Worm (Caenorhabditis elegans) whole organism, late embryonic: ENCODE measurements around the gene D2007.2.

Source experiments
- C38D4.7 ChIP-seq: fragments of 200-800 bp; sonication (Bioruptor generic); optimal IDR thresholded peaks from 2 replicates; lab custom pipeline; 2018; ENCODE audit warnings: mild to moderate bottlenecking, missing genetic modification characterization, moderate library complexity, missing compliant biosample characterization
- K09A11.1 ChIP-seq: sonication (generic microtip); optimal IDR thresholded peaks from 2 replicates; lab custom pipeline; 2017; ENCODE audit warnings: antibody characterized with exemption, mild to moderate bottlenecking, missing genetic modification characterization, missing compliant biosample characterization; ENCODE audit not compliant: insufficient read depth
- T23F11.4 ChIP-seq: fragments of 200-800 bp; sonication (Bioruptor generic); optimal IDR thresholded peaks from 2 replicates; lab custom pipeline; 2018; ENCODE audit warnings: mild to moderate bottlenecking, missing genetic modification characterization, missing compliant biosample characterization
- ama-1 ChIP-seq: fragments of 150-350 bp; optimal IDR thresholded peaks from 2 replicates; lab custom pipeline; 2014
- ceh-14 ChIP-seq: sonication (generic microtip); optimal IDR thresholded peaks from 2 replicates; lab custom pipeline; 2016; ENCODE audit warnings: missing genotype, missing genetic modification characterization, missing compliant biosample characterization
- ceh-18 ChIP-seq: sonication (generic microtip); optimal IDR thresholded peaks from 2 replicates; lab custom pipeline; 2016; ENCODE audit warnings: missing genetic modification characterization, missing compliant biosample characterization
- ceh-22 ChIP-seq: sonication (generic microtip); optimal IDR thresholded peaks from 2 replicates; lab custom pipeline; 2017; ENCODE audit warnings: missing biosample characterization, missing genetic modification characterization
- ceh-24 ChIP-seq: sonication (generic microtip); optimal IDR thresholded peaks from 2 replicates; lab custom pipeline; 2016; ENCODE audit warnings: mild to moderate bottlenecking, missing genetic modification characterization, missing compliant biosample characterization
- ceh-34 ChIP-seq: sonication (generic microtip); optimal IDR thresholded peaks from 2 replicates; lab custom pipeline; 2016; ENCODE audit warnings: mild to moderate bottlenecking, missing genetic modification characterization, missing compliant biosample characterization
- dve-1 ChIP-seq: sonication (generic microtip); optimal IDR thresholded peaks from 2 replicates; lab custom pipeline; 2017; ENCODE audit warnings: antibody characterized with exemption, mild to moderate bottlenecking, missing genetic modification characterization, missing compliant biosample characterization
- fax-1 ChIP-seq: sonication (generic microtip); optimal IDR thresholded peaks from 2 replicates; lab custom pipeline; 2016; ENCODE audit warnings: missing genotype, missing genetic modification characterization, missing compliant biosample characterization
- fkh-6 ChIP-seq: sonication (generic microtip); optimal IDR thresholded peaks from 2 replicates; lab custom pipeline; 2016; ENCODE audit warnings: missing genetic modification characterization, missing compliant biosample characterization
- gmeb-2 ChIP-seq: sonication (generic microtip); optimal IDR thresholded peaks from 2 replicates; lab custom pipeline; 2016; ENCODE audit warnings: missing genetic modification characterization, inconsistent platforms, missing compliant biosample characterization
- hlh-13 ChIP-seq: fragments of 200-800 bp; sonication (Bioruptor generic); optimal IDR thresholded peaks from 2 replicates; lab custom pipeline; 2018; ENCODE audit warnings: mild to moderate bottlenecking, missing genetic modification characterization, missing compliant biosample characterization
- hlh-30 ChIP-seq: sonication (generic microtip); optimal IDR thresholded peaks from 2 replicates; lab custom pipeline; 2017; ENCODE audit warnings: antibody characterized with exemption, missing genetic modification characterization, missing compliant biosample characterization; ENCODE audit not compliant: insufficient read depth
- hlh-8 ChIP-seq: sonication (generic microtip); optimal IDR thresholded peaks from 2 replicates; lab custom pipeline; 2016; ENCODE audit warnings: missing genotype, missing genetic modification characterization, missing compliant biosample characterization
- lim-6 ChIP-seq: sonication (generic microtip); optimal IDR thresholded peaks from 2 replicates; lab custom pipeline; 2016; ENCODE audit warnings: missing genetic modification characterization, missing compliant biosample characterization
- lin-11 ChIP-seq: fragments of 200-800 bp; sonication (Bioruptor generic); optimal IDR thresholded peaks from 2 replicates; lab custom pipeline; 2018; ENCODE audit warnings: mild to moderate bottlenecking, missing genetic modification characterization, missing compliant biosample characterization
- madf-2 ChIP-seq: sonication (generic microtip); optimal IDR thresholded peaks from 2 replicates; lab custom pipeline; 2017; ENCODE audit warnings: missing genetic modification characterization, missing compliant biosample characterization
- mec-3 ChIP-seq: sonication (generic microtip); optimal IDR thresholded peaks from 2 replicates; lab custom pipeline; 2016; ENCODE audit warnings: borderline replicate concordance, missing genetic modification characterization, missing compliant biosample characterization
- nfya-1 ChIP-seq: sonication (generic microtip); optimal IDR thresholded peaks from 2 replicates; lab custom pipeline; 2017; ENCODE audit warnings: missing genetic modification characterization, mild to moderate bottlenecking, missing compliant biosample characterization, antibody characterized with exemption, moderate library complexity
- nhr-232 ChIP-seq: sonication (generic microtip); optimal IDR thresholded peaks from 2 replicates; lab custom pipeline; 2016; ENCODE audit warnings: missing genetic modification characterization, missing compliant biosample characterization
- npax-4 ChIP-seq: sonication (generic microtip); optimal IDR thresholded peaks from 2 replicates; lab custom pipeline; 2016; ENCODE audit warnings: missing genetic modification characterization, missing compliant biosample characterization
- pat-9 ChIP-seq: fragments of 200-800 bp; sonication (Bioruptor generic); optimal IDR thresholded peaks from 2 replicates; lab custom pipeline; 2018; ENCODE audit warnings: mild to moderate bottlenecking, missing genetic modification characterization, moderate library complexity, missing compliant biosample characterization
- pha-2 ChIP-seq: sonication (generic microtip); optimal IDR thresholded peaks from 2 replicates; lab custom pipeline; 2017; ENCODE audit warnings: mild to moderate bottlenecking, missing genetic modification characterization, missing compliant biosample characterization
- pqm-1 ChIP-seq: sonication (generic microtip); optimal IDR thresholded peaks from 2 replicates; lab custom pipeline; 2016; ENCODE audit warnings: missing genetic modification characterization, missing compliant biosample characterization
- ref-2 ChIP-seq: sonication (generic microtip); optimal IDR thresholded peaks from 2 replicates; lab custom pipeline; 2016; ENCODE audit warnings: missing genetic modification characterization, missing compliant biosample characterization
- rnt-1 ChIP-seq: sonication (generic microtip); optimal IDR thresholded peaks from 2 replicates; lab custom pipeline; 2016; ENCODE audit warnings: missing genetic modification characterization, missing compliant biosample characterization
- sox-4 ChIP-seq: sonication (generic microtip); optimal IDR thresholded peaks from 2 replicates; lab custom pipeline; 2017; ENCODE audit warnings: mild to moderate bottlenecking, missing genetic modification characterization, inconsistent platforms, missing compliant biosample characterization
- syd-9 ChIP-seq: sonication (generic microtip); optimal IDR thresholded peaks from 2 replicates; lab custom pipeline; 2016; ENCODE audit warnings: mild to moderate bottlenecking, missing genetic modification characterization, moderate library complexity, missing compliant biosample characterization
- tbx-2 ChIP-seq: sonication (generic microtip); optimal IDR thresholded peaks from 2 replicates; lab custom pipeline; 2016; ENCODE audit warnings: missing genetic modification characterization, missing compliant biosample characterization
- tbx-7 ChIP-seq: sonication (generic microtip); optimal IDR thresholded peaks from 2 replicates; lab custom pipeline; 2016; ENCODE audit warnings: missing genotype, missing genetic modification characterization, missing compliant biosample characterization
- ttx-3 ChIP-seq: sonication (generic microtip); optimal IDR thresholded peaks from 2 replicates; lab custom pipeline; 2016; ENCODE audit warnings: missing genetic modification reagents, missing genetic modification characterization, missing compliant biosample characterization
- unc-42 ChIP-seq: sonication (generic microtip); optimal IDR thresholded peaks from 2 replicates; lab custom pipeline; 2016; ENCODE audit warnings: missing genotype, missing genetic modification characterization, missing compliant biosample characterization
- unc-55 ChIP-seq: sonication (generic microtip); optimal IDR thresholded peaks from 2 replicates; lab custom pipeline; 2017; ENCODE audit warnings: missing biosample characterization, missing genetic modification reagents, missing genetic modification characterization
- zip-5 ChIP-seq: sonication (generic microtip); optimal IDR thresholded peaks from 2 replicates; lab custom pipeline; 2016; ENCODE audit warnings: missing genetic modification characterization, missing compliant biosample characterization
- ztf-16 ChIP-seq: sonication (generic microtip); optimal IDR thresholded peaks from 2 replicates; lab custom pipeline; 2017; ENCODE audit warnings: missing genetic modification characterization, missing compliant biosample characterization

D2007.2 gene

DNA sequence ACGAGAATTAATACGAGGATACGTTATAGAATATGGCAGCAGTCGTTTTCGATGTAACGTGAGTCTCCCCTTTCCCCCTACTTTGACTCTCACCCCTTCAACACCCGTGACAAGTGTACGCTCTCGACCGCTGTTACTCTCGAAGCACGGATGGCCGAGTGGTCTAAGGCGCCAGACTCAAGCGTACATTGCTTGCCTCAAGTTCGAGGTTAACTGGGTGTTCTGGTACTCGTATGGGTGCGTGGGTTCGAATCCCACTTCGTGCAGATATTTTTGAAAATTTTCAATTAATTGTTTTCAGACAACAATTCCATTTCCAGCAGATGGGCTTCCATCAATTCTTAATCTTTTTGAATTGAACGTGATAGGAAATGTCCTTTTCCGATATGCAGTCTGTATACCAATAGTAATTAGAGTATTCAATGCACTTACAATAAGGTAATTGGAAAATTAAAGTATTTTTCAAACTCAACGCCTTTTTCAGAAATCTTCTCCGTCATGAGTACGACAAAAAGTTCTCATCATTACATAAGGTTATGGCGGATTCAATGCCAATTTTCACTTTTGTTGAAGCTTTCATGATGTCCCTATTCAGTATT is 39.2 kb upstream of the D2007.2 start (continued):
- TF ChIP-seq syd-9 (tag; lab: Kevin White, UChicago) (peak; percentile 78), ceh-34 (peak; percentile 83), ceh-14 (peak; percentile 23), ceh-22 (tag; lab: Kevin White, UChicago) (no peak), nhr-232 (tag; lab: Kevin White, UChicago) (peak; percentile 78), ztf-16 (peak; percentile 80), ttx-3 (peak; percentile 66), hlh-13 (peak; percentile 18), fkh-6 (peak; percentile 78), dve-1 (peak; percentile 41), pha-2 (tag; lab: Kevin White, UChicago) (peak; percentile 43), gmeb-2 (tag; lab: Kevin White, UChicago) (peak; percentile 76), K09A11.1 (tag; lab: Kevin White, UChicago) (peak; percentile 43), unc-55 (no peak), tbx-2 (tag; lab: Kevin White, UChicago) (peak; percentile 72), ceh-24 (tag; lab: Kevin White, UChicago) (peak; percentile 17), unc-42 (peak; percentile 53), sox-4 (peak; percentile 57), ceh-18 (peak; percentile 57), npax-4 (tag; lab: Kevin White, UChicago) (peak; percentile 29), nfya-1 (tag; lab: Kevin White, UChicago) (peak; percentile 62)

DNA sequence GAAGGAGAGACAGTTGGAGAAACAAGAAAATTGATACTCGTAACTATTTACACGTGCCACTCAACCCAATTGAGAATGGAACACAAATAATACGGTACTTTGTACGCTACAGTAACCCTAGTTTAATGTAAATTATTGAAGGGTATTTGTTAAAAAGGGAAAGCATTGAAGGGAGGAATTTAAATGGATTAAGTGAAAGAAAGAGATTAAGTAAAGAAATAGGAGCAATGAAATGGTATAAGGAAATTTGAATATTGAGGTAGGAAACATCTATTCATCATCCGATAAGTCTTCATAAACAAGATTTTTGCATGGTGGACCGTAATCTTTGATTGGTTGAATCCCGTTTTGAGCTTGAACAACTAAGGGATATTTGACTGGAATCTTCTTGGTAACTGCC is 37.4 kb upstream of the D2007.2 start:
- TF ChIP-seq fax-1 (tag; lab: Kevin White, UChicago) (no peak), pat-9 (tag; lab: Kevin White, UChicago) (no peak), ceh-24 (tag; lab: Kevin White, UChicago) (no peak), pqm-1 (tag; lab: Kevin White, UChicago) (no peak), ama-1 (lab: Kevin White, UChicago) (no peak), npax-4 (tag; lab: Kevin White, UChicago) (no peak), ceh-18 (no peak), nfya-1 (tag; lab: Kevin White, UChicago) (no peak)

DNA sequence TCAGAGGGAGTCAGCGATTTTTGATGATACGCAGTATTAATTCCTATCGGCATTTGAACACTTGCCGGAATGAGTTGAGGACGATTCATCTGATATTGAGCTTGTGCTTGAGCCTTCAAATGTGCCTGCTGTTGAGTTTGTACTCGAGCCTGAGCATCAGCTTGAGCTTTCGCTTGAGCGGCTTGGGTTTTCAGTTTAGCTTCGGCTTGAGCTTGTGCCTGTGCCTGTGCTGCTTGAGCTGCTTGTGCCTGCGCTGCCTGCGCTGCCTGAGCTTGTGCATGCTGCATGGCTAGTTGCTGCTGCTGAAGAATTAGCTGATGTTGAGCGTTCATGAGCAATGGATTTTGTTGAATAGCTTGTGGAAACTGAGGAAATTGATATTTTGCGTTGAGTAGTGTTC is 32.9 kb upstream of the D2007.2 start:
- no peak for TF ChIP-seq ref-2 (tag; lab: Kevin White, UChicago)
- TF ChIP-seq nhr-232 (tag; lab: Kevin White, UChicago): no peak
- TF ChIP-seq zip-5 (tag; lab: Kevin White, UChicago): no peak
- no peak for TF ChIP-seq hlh-13
- no peak for TF ChIP-seq lin-11 (tag; lab: Kevin White, UChicago)
- TF ChIP-seq gmeb-2 (tag; lab: Kevin White, UChicago): no peak
- TF ChIP-seq rnt-1 (tag; lab: Kevin White, UChicago): no peak
- TF ChIP-seq C38D4.7 (GFP tag; lab: Kevin White, UChicago): no peak
- no peak for TF ChIP-seq hlh-30
- no peak for TF ChIP-seq lim-6 (tag; lab: Kevin White, UChicago)
- no peak for TF ChIP-seq fkh-6
- TF ChIP-seq pat-9 (tag; lab: Kevin White, UChicago): no peak
- no peak for TF ChIP-seq T23F11.4 (GFP tag; lab: Kevin White, UChicago)
- TF ChIP-seq hlh-8: no peak
- TF ChIP-seq madf-2: no peak
- no peak for TF ChIP-seq ceh-34
- no peak for TF ChIP-seq tbx-7
- TF ChIP-seq npax-4 (tag; lab: Kevin White, UChicago): no peak

DNA sequence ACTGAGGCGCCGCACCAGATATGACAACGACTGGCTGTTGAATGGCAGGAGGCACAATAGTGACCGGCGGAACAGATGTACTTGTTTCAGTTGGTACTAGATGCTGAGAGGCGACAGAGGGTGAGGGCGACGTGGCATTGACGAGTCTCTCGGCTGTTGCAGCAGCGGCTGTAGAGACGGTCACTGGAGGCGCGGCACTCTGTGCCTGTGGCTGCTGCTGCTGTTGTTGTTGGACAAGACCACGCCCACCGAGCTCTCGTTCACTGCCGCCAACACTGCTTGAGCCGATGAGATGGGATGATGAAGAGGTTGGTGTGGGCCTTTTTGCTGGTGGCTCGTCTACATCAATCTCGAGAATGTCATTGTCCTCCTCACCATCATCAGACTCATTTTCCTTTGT is 31.6 kb upstream of the D2007.2 start:
- no peak for TF ChIP-seq mec-3 (tag; lab: Kevin White, UChicago)
